Fruit fly (Drosophila melanogaster) whole organism, pupa: ENCODE data around the gene AhcyL1.

Source experiments
- CG12605 ChIP-seq: fragments of 200-800 bp; sonication (Bioruptor generic); IDR thresholded peaks from 2 replicates; pipeline ENCODE4 v1.3.6; 2022; ENCODE audit warnings: missing biosample characterization, missing genetic modification characterization
- CG15710 ChIP-seq: fragments of 200-800 bp; sonication (Bioruptor generic); optimal IDR thresholded peaks from 2 replicates; lab custom pipeline; 2018; ENCODE audit warnings: missing biosample characterization, mild to moderate bottlenecking, missing genetic modification characterization, moderate library complexity
- CG32121 ChIP-seq: fragments of 200-800 bp; sonication (Bioruptor generic); IDR thresholded peaks from 2 replicates; pipeline ENCODE4 v1.3.6; 2022; ENCODE audit warnings: missing biosample characterization, missing genetic modification characterization
- CG4496 ChIP-seq: fragments of 200-800 bp; sonication (Bioruptor generic); IDR thresholded peaks from 3 replicates; pipeline ENCODE4 v1.3.6; 2022; ENCODE audit warnings: missing biosample characterization, missing genetic modification characterization
- CG8301 ChIP-seq: fragments of 200-800 bp; sonication (Bioruptor generic); optimal IDR thresholded peaks from 2 replicates; lab custom pipeline; 2018; ENCODE audit warnings: missing biosample characterization, mild to moderate bottlenecking, missing genetic modification characterization
- Ets98B ChIP-seq: fragments of 200-800 bp; sonication (Bioruptor generic); IDR thresholded peaks from 2 replicates; pipeline ENCODE4 v1.3.6; 2022; ENCODE audit warnings: missing biosample characterization, missing genetic modification characterization
- fd96Ca ChIP-seq: fragments of 200-800 bp; sonication (Bioruptor generic); IDR thresholded peaks from 3 replicates; pipeline ENCODE4 v1.3.6; 2022; ENCODE audit warnings: missing biosample characterization, missing genetic modification characterization
- gl ChIP-seq: fragments of 200-800 bp; sonication (Bioruptor generic); optimal IDR thresholded peaks from 2 replicates; lab custom pipeline; 2018; ENCODE audit warnings: missing biosample characterization, mild to moderate bottlenecking, missing genetic modification characterization
- rn ChIP-seq: fragments of 200-800 bp; sonication (Bioruptor generic); IDR thresholded peaks from 2 replicates; pipeline ENCODE4 v1.3.6; 2022; ENCODE audit warnings: missing biosample characterization, missing genetic modification characterization

The AhcyL1 gene

DNA sequence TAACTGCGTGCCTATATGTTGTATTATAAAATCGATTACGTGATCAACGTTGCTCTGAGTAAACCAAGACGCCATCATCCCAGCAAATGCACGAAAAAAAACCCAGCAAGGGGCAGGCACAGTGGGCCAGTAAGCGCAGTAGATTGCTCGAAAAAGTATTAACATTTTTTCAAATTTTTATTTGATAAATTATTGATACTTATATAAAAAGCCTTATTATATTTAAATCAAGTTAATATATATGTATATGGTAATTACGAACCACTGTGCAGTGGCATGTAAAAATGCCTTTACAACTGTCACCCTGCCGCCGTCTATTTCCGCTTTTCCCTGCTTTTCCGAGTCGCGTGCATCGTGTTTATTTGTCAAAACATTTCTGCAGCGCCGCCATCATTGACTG is 45.1 kb downstream of the AhcyL1 start:
- peak; percentile 68 for TF ChIP-seq Ets98B
- TF ChIP-seq gl (tag; lab: Kevin White, UChicago), result no peak
- TF ChIP-seq CG15710 (tag; lab: Kevin White, UChicago), result no peak
- peak; percentile 71; the same call in 2 of the 3 replicates for TF ChIP-seq fd96Ca (GFP tag; lab: Robert Waterston, UW)
- peak; percentile 76 for TF ChIP-seq CG4496 (GFP tag; lab: Robert Waterston, UW)
- TF ChIP-seq rn (GFP tag; lab: Robert Waterston, UW), result 0 out of 2 replicates have a peak, but pooled peaks have one; percentile 40
- peak; percentile 36; the same call in 1 of the 2 replicates for TF ChIP-seq CG12605 (GFP tag; lab: Robert Waterston, UW)
- TF ChIP-seq CG8301 (tag; lab: Kevin White, UChicago), result no peak
- peak; percentile 84 for TF ChIP-seq CG32121 (GFP tag; lab: Robert Waterston, UW)
